Worm (Caenorhabditis elegans): ENCODE data around the gene col-159.
A peak's percentile ranks its signal among the peaks of the same experiment; 100 is the strongest.

- TF ChIP-seq unc-62 (GFP tag; optimal IDR thresholded peaks at IDR 0.05) (no peak), pha-4 (tag; optimal IDR thresholded peaks at IDR 0.05) (peak; percentile 53), elt-3 (tag; optimal IDR thresholded peaks at IDR 0.05) (no peak), hlh-1 (tag; optimal IDR thresholded peaks at IDR 0.05) (no peak), nhr-237 (tag; optimal IDR thresholded peaks at IDR 0.05) (no peak), ces-1 (GFP tag; optimal IDR thresholded peaks at IDR 0.05) (no peak), unc-39 (tag; optimal IDR thresholded peaks at IDR 0.05) (no peak)
Measured at ce11 chrV:13209567-13209966, 7.6 kb upstream of the col-159 start, which contains the start of gene F57B1.6.

Measured in whole organism, mixed stage, embryonic.